Fruit fly (Drosophila melanogaster) whole organism, embryonic: ENCODE data around the gene mRpS2.

Experiments used
- CG10147 ChIP-seq: fragments of 200-800 bp; sonication (Bioruptor generic); optimal IDR thresholded peaks from 2 replicates; lab custom pipeline; 2019; ENCODE audit warnings: missing biosample characterization, mild to moderate bottlenecking, missing genetic modification characterization, moderate library complexity
- CG10543 ChIP-seq: fragments of 200-800 bp; sonication (Bioruptor generic); optimal IDR thresholded peaks from 3 replicates; lab custom pipeline; 2017; ENCODE audit warnings: missing biosample characterization, mild to moderate bottlenecking, missing genetic modification characterization, moderate library complexity
- CG10565 ChIP-seq: fragments of 200-800 bp; sonication (Bioruptor generic); optimal IDR thresholded peaks from 3 replicates; lab custom pipeline; 2016; ENCODE audit warnings: missing biosample characterization, mild to moderate bottlenecking, missing genetic modification characterization
- CG10654 ChIP-seq: fragments of 200-800 bp; sonication (Bioruptor generic); optimal IDR thresholded peaks from 2 replicates; lab custom pipeline; 2016; ENCODE audit warnings: missing biosample characterization, missing genetic modification characterization
- CG12744 ChIP-seq: fragments of 200-800 bp; sonication (Bioruptor generic); optimal IDR thresholded peaks from 2 replicates; lab custom pipeline; 2016; ENCODE audit warnings: missing biosample characterization, missing genetic modification characterization
- CG13287 ChIP-seq: fragments of 200-800 bp; sonication (Bioruptor generic); IDR thresholded peaks from 2 replicates; pipeline ENCODE4 v1.3.6; 2022; ENCODE audit warnings: missing biosample characterization, missing genetic modification characterization; ENCODE audit not compliant: partially characterized antibody
- CG15479 ChIP-seq: fragments of 200-800 bp; sonication (Bioruptor generic); optimal IDR thresholded peaks from 3 replicates; lab custom pipeline; 2019; ENCODE audit warnings: missing biosample characterization, mild to moderate bottlenecking, missing genetic modification characterization, moderate library complexity
- CG16813 ChIP-seq: fragments of 200-800 bp; sonication (Bioruptor generic); IDR thresholded peaks from 3 replicates; pipeline ENCODE4 v1.3.6; 2022; ENCODE audit warnings: missing biosample characterization, missing genetic modification characterization; ENCODE audit not compliant: partially characterized antibody
- CG17361 ChIP-seq: fragments of 200-800 bp; sonication (Bioruptor generic); IDR thresholded peaks from 3 replicates; pipeline ENCODE4 v1.3.6; 2022; ENCODE audit warnings: missing biosample characterization, missing genetic modification characterization
- CG17568 ChIP-seq: fragments of 200-800 bp; sonication (Bioruptor generic); optimal IDR thresholded peaks from 2 replicates; lab custom pipeline; 2018; ENCODE audit warnings: missing biosample characterization, mild to moderate bottlenecking, missing genetic modification characterization, moderate library complexity
- CG2129 ChIP-seq: fragments of 200-800 bp; sonication (Bioruptor generic); IDR thresholded peaks from 2 replicates; pipeline ENCODE4 v1.3.6; 2022; ENCODE audit warnings: missing biosample characterization, missing genetic modification characterization; ENCODE audit not compliant: partially characterized antibody
- CG34376 ChIP-seq: fragments of 200-800 bp; sonication (Bioruptor generic); optimal IDR thresholded peaks from 2 replicates; lab custom pipeline; 2018; ENCODE audit warnings: missing biosample characterization, mild to moderate bottlenecking, missing genetic modification characterization
- CG42726 ChIP-seq: fragments of 200-800 bp; sonication (Bioruptor generic); IDR thresholded peaks from 2 replicates; pipeline ENCODE4 v1.3.6; 2022; ENCODE audit warnings: missing biosample characterization, missing genetic modification characterization; ENCODE audit not compliant: partially characterized antibody
- CG7786 ChIP-seq: fragments of 200-800 bp; sonication (Bioruptor generic); optimal IDR thresholded peaks from 2 replicates; lab custom pipeline; 2016; ENCODE audit warnings: missing biosample characterization, missing genetic modification characterization
- CTCF ChIP-seq: fragments of 200-800 bp; sonication (Bioruptor generic); optimal IDR thresholded peaks from 2 replicates; lab custom pipeline; 2017; ENCODE audit warnings: missing biosample characterization, mild to moderate bottlenecking, missing genetic modification characterization, moderate library complexity
- GATAe ChIP-seq: fragments of 200-800 bp; sonication (Bioruptor generic); conservative IDR thresholded peaks from 2 replicates; pipeline ENCODE4 v1.3.6; 2022; ENCODE audit warnings: missing biosample characterization, missing genetic modification characterization
- Med ChIP-seq: fragments of 200-800 bp; sonication (Bioruptor generic); peaks from one replicate; lab custom pipeline; 2016; ENCODE audit warnings: missing biosample characterization, missing genetic modification characterization, mild to moderate bottlenecking, inconsistent platforms, moderate library complexity
- Nf-YB ChIP-seq: fragments of 200-800 bp; sonication (Bioruptor generic); optimal IDR thresholded peaks from 3 replicates; lab custom pipeline; 2019; ENCODE audit warnings: missing biosample characterization, mild to moderate bottlenecking, missing genetic modification characterization, moderate library complexity
- Poxn ChIP-seq: fragments of 200-800 bp; sonication (Bioruptor generic); IDR thresholded peaks from 2 replicates; pipeline ENCODE4 v1.3.6; 2022; ENCODE audit warnings: missing biosample characterization, missing genetic modification characterization
- Sox102F ChIP-seq: fragments of 200-800 bp; sonication (Bioruptor generic); optimal IDR thresholded peaks from 2 replicates; lab custom pipeline; 2018; ENCODE audit warnings: missing biosample characterization, mild to moderate bottlenecking, missing genetic modification characterization, moderate library complexity
- Trl ChIP-seq, 3 experiments: fragments of >200 bp in 2 of 3; fragments of 200-800 bp in 1 of 3; sonication (Bioruptor generic) in 1 of 3; optimal IDR thresholded peaks; 2 replicates in 1 of 3; 3 replicates in 2 of 3; lab custom pipeline; 2016 to 2017; ENCODE audit warnings: missing biosample characterization in 1 of 3, missing genetic modification characterization in 1 of 3
- abd-A ChIP-seq: fragments of 200-800 bp; sonication (Bioruptor generic); optimal IDR thresholded peaks from 3 replicates; lab custom pipeline; 2019; ENCODE audit warnings: missing biosample characterization, mild to moderate bottlenecking, missing genetic modification characterization, moderate library complexity
- chinmo ChIP-seq: fragments of 200-800 bp; sonication (Bioruptor generic); IDR thresholded peaks from 4 replicates; pipeline ENCODE4 v1.3.6; 2022; ENCODE audit warnings: missing biosample characterization, missing genetic modification characterization; ENCODE audit not compliant: partially characterized antibody
- cwo ChIP-seq: fragments of 200-800 bp; sonication (Bioruptor generic); optimal IDR thresholded peaks from 3 replicates; lab custom pipeline; 2017; ENCODE audit warnings: missing biosample characterization, missing genetic modification characterization, mild to moderate bottlenecking, moderate library complexity, missing genetic modification reagents
- dmrt11E ChIP-seq: fragments of 200-800 bp; sonication (Bioruptor generic); optimal IDR thresholded peaks from 3 replicates; lab custom pipeline; 2018; ENCODE audit warnings: missing biosample characterization, mild to moderate bottlenecking, missing genetic modification characterization, moderate library complexity
- esg ChIP-seq: fragments of 200-800 bp; sonication (Bioruptor generic); conservative IDR thresholded peaks from 2 replicates; pipeline ENCODE4 v1.3.6; 2022; ENCODE audit warnings: missing biosample characterization, missing genetic modification characterization
- eve ChIP-seq, 2 experiments: fragments of >200 bp; optimal IDR thresholded peaks; 2 replicates each; lab custom pipeline; 2017; ENCODE audit warnings: missing biosample characterization in 2 of 2, missing genetic modification characterization in 2 of 2
- exex ChIP-seq: fragments of 200-800 bp; sonication (Bioruptor generic); optimal IDR thresholded peaks from 4 replicates; lab custom pipeline; 2018; ENCODE audit warnings: missing biosample characterization, mild to moderate bottlenecking, missing genetic modification characterization, moderate library complexity
- ftz-f1 ChIP-seq: fragments of 200-800 bp; sonication (Bioruptor generic); optimal IDR thresholded peaks from 2 replicates; lab custom pipeline; 2016; ENCODE audit warnings: missing biosample characterization, missing genetic modification characterization
- gem ChIP-seq: fragments of 200-800 bp; sonication (Bioruptor generic); optimal IDR thresholded peaks from 2 replicates; lab custom pipeline; 2019; ENCODE audit warnings: missing biosample characterization, mild to moderate bottlenecking, missing genetic modification characterization, moderate library complexity
- grn ChIP-seq: fragments of 200-800 bp; sonication (Bioruptor generic); optimal IDR thresholded peaks from 3 replicates; lab custom pipeline; 2017; ENCODE audit warnings: missing biosample characterization, missing genetic modification characterization
- inv ChIP-seq: fragments of 200-800 bp; sonication (Bioruptor generic); IDR thresholded peaks from 2 replicates; pipeline ENCODE4 v1.3.6; 2022; ENCODE audit warnings: missing biosample characterization, missing genetic modification characterization; ENCODE audit not compliant: partially characterized antibody
- mirr ChIP-seq: fragments of 200-800 bp; sonication (Bioruptor generic); optimal IDR thresholded peaks from 3 replicates; lab custom pipeline; 2018; ENCODE audit warnings: missing biosample characterization, mild to moderate bottlenecking, missing genetic modification characterization
- nerfin-2 ChIP-seq: fragments of 200-800 bp; sonication (Bioruptor generic); IDR thresholded peaks from 2 replicates; pipeline ENCODE4 v1.3.6; 2022; ENCODE audit warnings: missing biosample characterization, missing genetic modification characterization; ENCODE audit not compliant: partially characterized antibody
- pzg ChIP-seq: fragments of 200-800 bp; sonication (Bioruptor generic); optimal IDR thresholded peaks from 3 replicates; lab custom pipeline; 2018; ENCODE audit warnings: missing biosample characterization, mild to moderate bottlenecking, missing genetic modification characterization, moderate library complexity
- sd ChIP-seq: fragments of 200-800 bp; sonication (Bioruptor generic); optimal IDR thresholded peaks from 3 replicates; lab custom pipeline; 2018; ENCODE audit warnings: missing biosample characterization, mild to moderate bottlenecking, missing genetic modification characterization, moderate library complexity
- sens ChIP-seq: fragments of 200-800 bp; sonication (Bioruptor generic); peaks from one replicate; lab custom pipeline; 2016; ENCODE audit warnings: missing biosample characterization, missing genetic modification characterization
- sug ChIP-seq: fragments of 200-800 bp; optimal IDR thresholded peaks from 2 replicates; lab custom pipeline; 2019; ENCODE audit warnings: missing biosample characterization, mild to moderate bottlenecking, missing genetic modification characterization, moderate library complexity
- tio ChIP-seq: fragments of 200-800 bp; sonication (Bioruptor generic); optimal IDR thresholded peaks from 2 replicates; lab custom pipeline; 2017; ENCODE audit warnings: missing biosample characterization, missing genetic modification characterization, inconsistent platforms
- zen2 ChIP-seq: fragments of 200-800 bp; sonication (Bioruptor generic); IDR thresholded peaks from 3 replicates; pipeline ENCODE4 v1.3.6; 2022; ENCODE audit warnings: missing biosample characterization, missing genetic modification characterization; ENCODE audit not compliant: partially characterized antibody

Gene mRpS2

DNA sequence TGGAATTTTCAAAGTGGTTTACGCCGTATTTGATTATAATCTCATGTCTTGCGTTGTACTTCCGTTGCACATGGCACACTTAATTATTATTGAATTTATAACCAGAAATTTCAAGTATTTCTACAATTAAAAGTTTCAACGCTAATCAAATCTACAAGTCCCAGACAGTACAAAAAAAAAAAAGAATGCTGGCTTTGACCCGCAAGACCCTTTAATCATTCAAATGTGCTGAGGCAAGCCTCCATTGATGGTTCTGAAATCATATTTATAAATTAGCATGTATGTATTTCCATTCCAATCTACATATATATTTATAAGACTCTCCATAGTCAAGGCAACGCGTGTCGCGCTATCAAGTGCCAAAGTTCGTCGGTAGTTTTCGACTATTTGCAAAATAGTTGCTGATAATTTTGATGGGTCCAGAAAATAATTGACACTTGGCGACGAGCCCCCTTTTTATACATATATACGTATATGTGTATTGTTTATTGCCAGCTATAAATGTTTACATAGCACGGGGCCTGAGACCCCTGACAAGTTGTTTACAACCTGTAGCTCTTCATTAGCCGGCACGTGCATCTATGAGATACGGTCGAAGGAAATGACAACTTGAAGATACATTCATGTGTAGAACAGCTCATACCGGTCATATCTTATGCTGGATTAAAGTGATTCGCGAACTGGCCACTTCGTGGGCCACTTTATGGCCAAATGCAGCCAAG, 46.4 kb upstream of the mRpS2 start:
- peak; percentile 8 for TF ChIP-seq ftz-f1 (GFP tag; lab: Kevin White, UChicago)
- no peak for TF ChIP-seq nerfin-2 (GFP tag; lab: Robert Waterston, UW)
- peak; percentile 30 for TF ChIP-seq abd-A (tag; lab: Kevin White, UChicago)
- TF ChIP-seq sens (GFP tag; lab: Kevin White, UChicago): peak; percentile 58
- no peak for TF ChIP-seq esg (GFP tag; lab: Robert Waterston, UW)
- no peak for TF ChIP-seq Trl (optimal IDR thresholded peaks at IDR 0.05; lab: Kevin White, UChicago)
- no peak for TF ChIP-seq Trl (GFP tag; optimal IDR thresholded peaks at IDR 0.05; lab: Kevin White, UChicago)
- no peak for TF ChIP-seq eve (GFP tag; optimal IDR thresholded peaks at IDR 0.05; lab: Kevin White, UChicago)
- no peak for TF ChIP-seq dmrt11E (tag; lab: Kevin White, UChicago)
- no peak for TF ChIP-seq CG13287 (GFP tag; lab: Robert Waterston, UW)
- peak; percentile 58 for TF ChIP-seq cwo (GFP tag; lab: Kevin White, UChicago)
- TF ChIP-seq gem (tag; lab: Kevin White, UChicago): peak; percentile 58
- TF ChIP-seq CG10147 (GFP tag; lab: Kevin White, UChicago): no peak
- peak; percentile 22 for TF ChIP-seq sug (tag; lab: Kevin White, UChicago)
- no peak for TF ChIP-seq CG12744 (GFP tag; lab: Kevin White, UChicago)
- no peak for TF ChIP-seq pzg (GFP tag; lab: Kevin White, UChicago)
- TF ChIP-seq CTCF: no peak
- TF ChIP-seq CG16813: 0 out of 3 replicates have a peak, but pooled peaks have one; percentile 8
- peak; percentile 84 for TF ChIP-seq CG34376
- no peak for TF ChIP-seq CG7786
- no peak for TF ChIP-seq CG42726 (GFP tag; lab: Robert Waterston, UW)
- 0 out of 4 replicates have a peak, but pooled peaks have one; percentile 10 for TF ChIP-seq chinmo
- no peak for TF ChIP-seq CG2129 (GFP tag; lab: Robert Waterston, UW)
- TF ChIP-seq Sox102F (GFP tag; lab: Kevin White, UChicago): no peak
- peak; percentile 20 for TF ChIP-seq CG10543
- TF ChIP-seq, all 482 proteins: peak for 10

DNA sequence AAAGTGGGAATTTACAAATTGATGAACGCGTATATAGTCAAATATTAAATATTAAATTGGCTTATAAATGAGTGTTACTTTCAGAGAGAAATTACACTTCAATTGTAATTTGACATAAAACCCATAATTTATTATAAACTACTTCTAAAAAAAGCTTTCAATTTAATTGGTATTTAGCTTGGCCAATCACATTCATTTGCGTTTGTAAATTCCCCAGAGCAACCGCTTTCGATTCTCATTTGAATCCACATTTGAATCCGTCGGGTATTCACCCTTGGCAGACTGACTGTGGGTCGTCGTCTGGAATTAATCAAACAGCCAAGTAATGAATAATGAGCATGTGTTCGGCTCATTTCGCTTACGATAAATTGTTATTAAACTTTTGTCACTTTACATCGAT, 45.7 kb upstream of the mRpS2 start:
- TF ChIP-seq Med (peak; percentile 14), Nf-YB (GFP tag; lab: Kevin White, UChicago) (peak; percentile 6), Poxn (GFP tag; lab: Robert Waterston, UW) (no peak)

DNA sequence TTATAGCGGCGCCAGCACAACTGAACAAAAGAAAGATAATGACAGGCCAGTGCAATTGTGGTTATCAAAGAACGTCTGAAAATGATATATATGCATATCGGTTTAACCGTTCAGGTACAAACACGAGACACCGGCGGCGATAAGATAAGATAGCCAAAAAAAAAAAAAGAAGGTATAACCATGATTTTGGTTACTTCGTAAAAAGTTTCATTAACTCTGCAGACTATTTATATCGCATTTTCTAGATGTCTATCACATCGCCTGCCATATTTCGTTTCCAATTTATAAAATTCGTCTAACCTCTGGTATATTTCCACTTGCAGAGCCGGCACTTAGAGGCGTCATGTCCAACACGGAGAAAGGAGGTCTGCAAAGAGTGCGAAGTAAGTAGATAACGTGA, 43.4 kb upstream of the mRpS2 start:
- TF ChIP-seq eve (GFP tag; optimal IDR thresholded peaks at IDR 0.05; lab: Kevin White, UChicago): peak in 1 of 2 experiments; percentile 32
- TF ChIP-seq sug (tag; lab: Kevin White, UChicago): peak; percentile 32
- TF ChIP-seq GATAe: peak; percentile 33; the same call in 1 of the 2 replicates
- peak; percentile 83 for TF ChIP-seq cwo (GFP tag; lab: Kevin White, UChicago)
- no peak for TF ChIP-seq inv
- no peak for TF ChIP-seq tio (GFP tag; lab: Kevin White, UChicago)
- no peak for TF ChIP-seq CG10654 (GFP tag; lab: Kevin White, UChicago)
- TF ChIP-seq exex (tag; lab: Kevin White, UChicago): peak; percentile 55
- TF ChIP-seq zen2: no peak
- TF ChIP-seq sd (tag; lab: Kevin White, UChicago): peak; percentile 9
- no peak for TF ChIP-seq CG17361 (GFP tag; lab: Robert Waterston, UW)
- TF ChIP-seq grn: peak; percentile 81
- TF ChIP-seq mirr (GFP tag; lab: Kevin White, UChicago): peak; percentile 30
- no peak for TF ChIP-seq CG17568 (GFP tag; lab: Kevin White, UChicago)
- peak; percentile 36 for TF ChIP-seq CG15479 (GFP tag; lab: Kevin White, UChicago)
- no peak for TF ChIP-seq CG10565 (GFP tag; lab: Kevin White, UChicago)
